In the genomic region with DNA sequence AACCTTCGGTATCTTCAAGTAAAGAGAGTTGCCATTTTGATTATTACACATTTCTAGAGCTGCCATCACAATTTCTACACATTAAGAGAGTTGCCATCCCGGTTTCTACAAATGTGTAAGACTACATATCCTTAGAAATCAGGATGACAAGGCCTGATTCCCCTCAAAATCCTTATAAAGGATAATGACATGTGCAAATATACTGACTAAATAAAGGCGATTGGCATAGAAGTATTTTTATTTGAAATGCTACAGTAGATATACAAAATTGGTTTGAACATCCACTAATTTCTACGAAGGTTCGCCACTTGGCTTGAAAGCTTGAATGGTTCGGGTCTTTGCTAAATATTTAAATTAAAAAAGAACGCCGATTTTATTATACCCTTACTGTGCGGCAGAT, we compare ENCODE assay signal across 5 fruit fly cellular contexts.
TF ChIP-seq lines count a peak whose summit lies in the region.

No protein-coding gene starts in this region.

- TF ChIP-seq CTCF in S2 (optimal IDR thresholded peaks at IDR 0.05; lab: Kevin White, UChicago): peak; percentile 61 to 66
- peak; percentile 81 for TF ChIP-seq CTCF in whole organism, embryonic (GFP tag; optimal IDR thresholded peaks at IDR 0.05; lab: Kevin White, UChicago)

TF ChIP-seq in whole organism, adult, 20 proteins besides CTCF, POLR2A, EP300 and RAD21:
- TF ChIP-seq toe (GFP tag; optimal IDR thresholded peaks at IDR 0.05; lab: Kevin White, UChicago) (peak; percentile 4), CG14711 (tag; optimal IDR thresholded peaks at IDR 0.05; lab: Kevin White, UChicago) (no peak), bab1 (GFP tag; optimal IDR thresholded peaks at IDR 0.05; lab: Kevin White, UChicago) (peak; percentile 7)

TF ChIP-seq in whole organism, embryonic, 481 proteins besides CTCF, POLR2A, EP300 and RAD21 (continues in another document):
- TF ChIP-seq E2f2 (GFP tag; IDR thresholded peaks at IDR 0.05; lab: Robert Waterston, UW) (peak; percentile 78), stwl (tag; optimal IDR thresholded peaks at IDR 0.05; lab: Kevin White, UChicago) (peak; percentile 43), CG1603 (tag; optimal IDR thresholded peaks at IDR 0.05; lab: Kevin White, UChicago) (peak; percentile 3), gfzf (GFP tag; optimal IDR thresholded peaks at IDR 0.05; lab: Kevin White, UChicago) (peak; percentile 51), pita (GFP tag; optimal IDR thresholded peaks at IDR 0.05; lab: Kevin White, UChicago) (peak; percentile 92), nerfin-2 (GFP tag; IDR thresholded peaks at IDR 0.05; lab: Robert Waterston, UW; ENCODE audit: partially characterized antibody) (no peak), CG33213 (GFP tag; optimal IDR thresholded peaks at IDR 0.05; lab: Kevin White, UChicago) (peak; percentile 24), trem (tag; optimal IDR thresholded peaks at IDR 0.05; lab: Kevin White, UChicago) (peak; percentile 65), phol (tag; optimal IDR thresholded peaks at IDR 0.05; lab: Kevin White, UChicago) (peak; percentile 52), CG2889 (GFP tag; IDR thresholded peaks at IDR 0.05; lab: Robert Waterston, UW) (no peak), tll (GFP tag; optimal IDR thresholded peaks at IDR 0.05; lab: Kevin White, UChicago) (peak in 1 of 2 experiments; percentile 25), ftz-f1 (GFP tag; optimal IDR thresholded peaks at IDR 0.05; lab: Kevin White, UChicago) (peak; percentile 66), Drgx (GFP tag; IDR thresholded peaks at IDR 0.05; lab: Robert Waterston, UW) (no peak), CG14710 (tag; optimal IDR thresholded peaks at IDR 0.05; lab: Kevin White, UChicago) (peak; percentile 61), CG15601 (tag; optimal IDR thresholded peaks at IDR 0.05; lab: Kevin White, UChicago) (peak; percentile 26), C15 (GFP tag; IDR thresholded peaks at IDR 0.05; lab: Robert Waterston, UW) (no peak), pzg (GFP tag; optimal IDR thresholded peaks at IDR 0.05; lab: Kevin White, UChicago) (peak; percentile 43), CG10209 (GFP tag; optimal IDR thresholded peaks at IDR 0.05; lab: Kevin White, UChicago) (no peak), Sry-δ (GFP tag; optimal IDR thresholded peaks at IDR 0.05; lab: Kevin White, UChicago) (peak; percentile 25), Abd-B (GFP tag; optimal IDR thresholded peaks at IDR 0.05; lab: Kevin White, UChicago) (peak; percentile 19), cad (GFP tag; optimal IDR thresholded peaks at IDR 0.05; lab: Kevin White, UChicago) (no peak), CG2712 (tag; optimal IDR thresholded peaks at IDR 0.05; lab: Kevin White, UChicago) (peak; percentile 34), dpn (GFP tag; optimal IDR thresholded peaks at IDR 0.05; lab: Kevin White, UChicago) (peak in 1 of 2 experiments; percentile 12), CoRest (tag; optimal IDR thresholded peaks at IDR 0.05; lab: Kevin White, UChicago) (peak; percentile 3), zen2 (GFP tag; IDR thresholded peaks at IDR 0.05; lab: Robert Waterston, UW; ENCODE audit: partially characterized antibody) (no peak), nmo (GFP tag; optimal IDR thresholded peaks at IDR 0.05; lab: Kevin White, UChicago) (peak; percentile 51), sd (tag; optimal IDR thresholded peaks at IDR 0.05; lab: Kevin White, UChicago) (peak; percentile 40)

TF ChIP-seq in whole organism, prepupa, 60 proteins besides CTCF, POLR2A, EP300 and RAD21:
- TF ChIP-seq CG34406 (GFP tag; optimal IDR thresholded peaks at IDR 0.05; lab: Kevin White, UChicago) (no peak), CG6808 (GFP tag; optimal IDR thresholded peaks at IDR 0.05; lab: Kevin White, UChicago) (peak; percentile 58), dsx (GFP tag; optimal IDR thresholded peaks at IDR 0.05; lab: Kevin White, UChicago; ENCODE audit: poor library complexity, severe bottlenecking) (no peak)

TF ChIP-seq in whole organism, wandering third instar larva, 38 proteins besides CTCF, POLR2A, EP300 and RAD21:
- TF ChIP-seq Dif (GFP tag; optimal IDR thresholded peaks at IDR 0.05; lab: Kevin White, UChicago; ENCODE audit: partially characterized antibody) (no peak), Vsx2 (GFP tag; optimal IDR thresholded peaks at IDR 0.05; lab: Kevin White, UChicago; ENCODE audit: partially characterized antibody) (no peak), Myc (optimal IDR thresholded peaks at IDR 0.05; lab: Kevin White, UChicago) (peak; percentile 86)
